Worm (Caenorhabditis elegans): ENCODE data around the gene srw-103.

DNA sequence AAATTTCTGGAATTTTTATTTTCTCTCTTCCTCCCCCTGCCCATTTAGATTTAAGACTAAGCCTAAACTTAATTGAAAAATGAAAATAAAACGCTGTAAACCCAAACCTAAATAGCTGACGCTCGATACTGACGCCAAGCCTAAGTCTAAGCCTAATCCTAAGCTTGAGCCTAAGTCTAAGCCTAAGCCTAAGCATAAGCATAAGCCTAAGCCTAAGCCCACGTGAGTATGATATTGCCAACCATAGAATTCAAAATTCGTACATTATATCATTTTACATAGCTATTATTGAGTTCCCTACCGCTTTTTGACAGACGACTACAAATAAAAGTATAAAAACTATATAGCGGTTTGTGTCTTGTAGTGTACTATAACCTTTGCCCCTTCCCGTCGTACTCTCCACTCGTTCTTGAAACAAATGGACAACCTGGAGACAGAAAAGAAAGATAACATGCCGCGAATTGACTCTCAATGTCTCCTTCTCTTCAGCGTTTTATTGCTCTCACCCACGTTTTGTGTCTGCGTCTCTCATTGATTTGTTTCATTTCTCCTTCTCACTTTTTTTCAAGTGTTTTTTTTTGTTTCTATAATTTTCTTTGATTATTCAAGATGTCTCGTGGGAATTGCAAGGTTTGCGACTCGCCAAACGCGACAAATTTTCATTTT lies 26.3 kb downstream of the srw-103 start, which contains the start of gene nhr-256:
- no peak for TF ChIP-seq pha-4 (tag; optimal IDR thresholded peaks at IDR 0.05)
- peak; percentile 64 for TF ChIP-seq elt-2 (tag; optimal IDR thresholded peaks at IDR 0.05)
- TF ChIP-seq ama-1 (optimal IDR thresholded peaks at IDR 0.05) = no peak
- no peak for TF ChIP-seq pag-3 (tag; optimal IDR thresholded peaks at IDR 0.05; ENCODE audit: borderline replicate concordance)
- TF ChIP-seq ttx-3 (tag; optimal IDR thresholded peaks at IDR 0.05) = no peak
- TF ChIP-seq ceh-45 (GFP tag; IDR thresholded peaks at IDR 0.05) = no peak
- no peak for TF ChIP-seq npax-4 (tag; optimal IDR thresholded peaks at IDR 0.05)
- TF ChIP-seq nfya-1 (tag; optimal IDR thresholded peaks at IDR 0.05) = peak; percentile 33
- TF ChIP-seq hlh-30 (tag; optimal IDR thresholded peaks at IDR 0.05; ENCODE audit: insufficient read depth) = no peak
- peak; percentile 21 for TF ChIP-seq ceh-18 (tag; optimal IDR thresholded peaks at IDR 0.05)
- TF ChIP-seq C38D4.7 (GFP tag; optimal IDR thresholded peaks at IDR 0.05) = no peak
- TF ChIP-seq K09A11.1 (tag; optimal IDR thresholded peaks at IDR 0.05; ENCODE audit: insufficient read depth) = no peak
- no peak for TF ChIP-seq ceh-24 (tag; optimal IDR thresholded peaks at IDR 0.05)

Measured in whole organism, late embryonic.